Fruit fly (Drosophila melanogaster): Measurements from ENCODE around the gene eff.

Gene eff

dm6 chr3R:14691019-14691777, 49.9 kb downstream of the eff start:
- TF ChIP-seq CG8478 (optimal IDR thresholded peaks at IDR 0.05): no peak
- no peak for TF ChIP-seq CTCF (optimal IDR thresholded peaks at IDR 0.05)

DNA sequence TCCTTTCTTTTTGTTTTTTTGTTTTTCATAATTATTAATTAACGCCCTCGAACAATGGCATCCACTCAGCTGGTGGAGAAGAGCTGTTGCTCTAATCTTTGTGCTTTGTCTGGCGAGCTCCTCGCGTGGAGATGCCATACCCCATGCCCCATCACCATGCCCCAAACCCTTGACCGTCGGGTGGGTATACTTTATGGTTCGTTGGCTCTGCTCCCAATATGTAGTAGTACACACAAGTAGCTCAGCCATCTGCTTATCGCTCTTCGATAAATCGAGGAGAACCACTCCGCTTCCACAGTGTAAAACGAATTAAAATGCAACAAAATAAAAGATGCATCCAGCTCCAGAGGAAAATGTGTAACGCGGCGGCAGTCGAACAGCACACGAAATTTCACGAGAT, 51.1 kb downstream of the eff start:
- TF ChIP-seq CG8478 (optimal IDR thresholded peaks at IDR 0.05): no peak
- TF ChIP-seq CTCF (optimal IDR thresholded peaks at IDR 0.05): no peak

DNA sequence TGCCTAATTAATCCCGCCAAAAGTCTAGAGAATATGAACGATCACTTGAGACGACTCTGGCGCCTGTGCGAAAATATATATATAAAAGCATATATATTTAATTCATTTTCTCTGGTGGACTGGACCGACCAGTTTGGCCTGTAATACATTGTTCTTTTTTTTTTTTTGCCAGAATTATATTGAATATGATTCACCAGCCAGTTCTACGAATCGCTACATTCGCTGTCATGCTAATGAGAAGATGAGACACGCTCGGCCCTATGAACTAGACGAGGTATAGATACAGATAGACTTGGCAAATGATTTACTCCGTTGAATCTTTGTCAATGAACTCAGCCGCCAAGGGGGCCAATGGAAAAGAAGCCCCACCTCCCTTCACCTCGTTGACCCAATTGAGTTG, 53.8 kb downstream of the eff start:
- TF ChIP-seq CTCF (optimal IDR thresholded peaks at IDR 0.05) (no peak), CG8478 (optimal IDR thresholded peaks at IDR 0.05) (no peak)

DNA sequence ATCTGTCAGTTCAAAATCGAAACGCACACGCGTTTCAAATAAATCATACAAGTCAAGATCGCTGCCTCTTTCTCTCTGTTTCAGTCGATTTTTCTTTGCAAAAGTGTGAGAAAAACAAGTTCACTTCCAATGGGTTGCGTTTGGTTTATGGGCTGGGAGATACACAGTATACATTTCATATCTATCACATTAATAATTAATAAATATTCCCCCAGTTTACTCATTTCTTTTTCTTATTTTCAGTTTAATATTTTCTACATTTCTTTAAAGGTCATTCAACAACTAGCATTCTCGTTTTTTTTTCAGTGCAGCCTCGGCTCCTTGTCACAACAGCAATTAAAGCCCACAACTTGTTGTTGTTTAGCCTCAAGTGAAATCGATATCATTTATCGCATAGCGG, 57.2 kb downstream of the eff start:
- no peak for TF ChIP-seq CTCF (optimal IDR thresholded peaks at IDR 0.05)
- TF ChIP-seq CG8478 (optimal IDR thresholded peaks at IDR 0.05): no peak
